Worm (Caenorhabditis elegans) whole organism, L3 larva: ENCODE results near the gene idpc-6.

Experiments
- R02D3.7 ChIP-seq: fragments of 150-350 bp; optimal IDR thresholded peaks from 2 replicates; lab custom pipeline; 2014; ENCODE audit warnings: missing biosample characterization, missing genetic modification characterization
- ZK546.5 ChIP-seq: sonication (generic microtip); optimal IDR thresholded peaks from 2 replicates; lab custom pipeline; 2017; ENCODE audit warnings: missing biosample characterization, missing genetic modification characterization
- ceh-16 ChIP-seq: sonication (generic microtip); optimal IDR thresholded peaks from 2 replicates; lab custom pipeline; 2017; ENCODE audit warnings: missing biosample characterization, missing genetic modification characterization
- ceh-28 ChIP-seq: fragments of 150-350 bp; optimal IDR thresholded peaks from 2 replicates; lab custom pipeline; 2014; ENCODE audit warnings: missing biosample characterization, missing genetic modification reagents, missing genetic modification characterization
- daf-12 ChIP-seq: fragments of 150-350 bp; optimal IDR thresholded peaks from 2 replicates; lab custom pipeline; 2014; ENCODE audit warnings: missing biosample characterization, missing genetic modification reagents, missing genetic modification characterization
- egl-27 ChIP-seq: sonication (generic microtip); optimal IDR thresholded peaks from 4 replicates; lab custom pipeline; 2017; ENCODE audit warnings: missing biosample characterization, missing genetic modification reagents, missing genetic modification characterization
- egl-5 ChIP-seq: fragments of 150-350 bp; optimal IDR thresholded peaks from 2 replicates; lab custom pipeline; 2017; ENCODE audit warnings: missing biosample characterization, missing genetic modification reagents, missing genetic modification characterization, inconsistent platforms
- elt-2 ChIP-seq: sonication (generic microtip); optimal IDR thresholded peaks from 2 replicates; lab custom pipeline; 2016; ENCODE audit warnings: missing genetic modification reagents, mild to moderate bottlenecking, missing genetic modification characterization, missing compliant biosample characterization
- elt-3 ChIP-seq, 3 experiments: fragments of 150-350 bp in 1 of 3; sonication (generic microtip) in 2 of 3; optimal IDR thresholded peaks; 2 replicates in 2 of 3; 4 replicates in 1 of 3; lab custom pipeline; 2014 to 2017; ENCODE audit warnings: missing biosample characterization in 3 of 3, missing genetic modification characterization in 3 of 3
- fkh-2 ChIP-seq: fragments of 150-350 bp; optimal IDR thresholded peaks from 2 replicates; lab custom pipeline; 2014; ENCODE audit warnings: missing biosample characterization, missing genetic modification reagents, missing genetic modification characterization
- fos-1 ChIP-seq: fragments of 150-350 bp; optimal IDR thresholded peaks from 2 replicates; lab custom pipeline; 2014; ENCODE audit warnings: missing biosample characterization, missing genetic modification characterization
- hmg-11 ChIP-seq: sonication (generic microtip); optimal IDR thresholded peaks from 2 replicates; lab custom pipeline; 2016; ENCODE audit warnings: missing genetic modification characterization, missing compliant biosample characterization
- jun-1 ChIP-seq: fragments of 150-350 bp; optimal IDR thresholded peaks from 2 replicates; lab custom pipeline; 2014; ENCODE audit warnings: missing biosample characterization, missing genetic modification reagents, missing genetic modification characterization
- lin-15B ChIP-seq: fragments of 150-350 bp; optimal IDR thresholded peaks from 2 replicates; lab custom pipeline; 2014; ENCODE audit warnings: missing biosample characterization, missing genetic modification characterization
- lin-39 ChIP-seq: fragments of 150-350 bp; optimal IDR thresholded peaks from 2 replicates; lab custom pipeline; 2018; ENCODE audit warnings: missing biosample characterization, missing genetic modification reagents, missing genetic modification characterization
- lsy-12 ChIP-seq: sonication (generic microtip); optimal IDR thresholded peaks from 2 replicates; lab custom pipeline; 2016; ENCODE audit warnings: mild to moderate bottlenecking, missing genetic modification characterization, missing compliant biosample characterization
- mdl-1 ChIP-seq: fragments of 150-350 bp; optimal IDR thresholded peaks from 2 replicates; lab custom pipeline; 2014; ENCODE audit warnings: missing biosample characterization, missing genetic modification characterization
- mml-1 ChIP-seq: fragments of 150-350 bp; sonication (generic microtip); optimal IDR thresholded peaks from 3 replicates; lab custom pipeline; 2014; ENCODE audit warnings: missing biosample characterization, missing genetic modification characterization
- nfya-1 ChIP-seq: sonication (generic microtip); optimal IDR thresholded peaks from 2 replicates; lab custom pipeline; 2017; ENCODE audit warnings: missing genetic modification characterization, mild to moderate bottlenecking, missing compliant biosample characterization, antibody characterized with exemption, moderate library complexity; ENCODE audit not compliant: insufficient read depth
- nhr-11 ChIP-seq: fragments of 150-350 bp; optimal IDR thresholded peaks from 2 replicates; lab custom pipeline; 2014; ENCODE audit warnings: missing biosample characterization, missing genetic modification characterization
- nhr-12 ChIP-seq: fragments of 150-350 bp; optimal IDR thresholded peaks from 2 replicates; lab custom pipeline; 2014; ENCODE audit warnings: missing biosample characterization, missing genetic modification characterization
- nhr-23 ChIP-seq: fragments of 150-350 bp; optimal IDR thresholded peaks from 2 replicates; lab custom pipeline; 2014; ENCODE audit warnings: missing biosample characterization, missing genetic modification reagents, missing genetic modification characterization
- nhr-237 ChIP-seq: fragments of 150-350 bp; optimal IDR thresholded peaks from 2 replicates; lab custom pipeline; 2014; ENCODE audit warnings: missing biosample characterization, missing genetic modification characterization
- nhr-25 ChIP-seq: sonication (generic microtip); optimal IDR thresholded peaks from 2 replicates; lab custom pipeline; 2017; ENCODE audit warnings: missing biosample characterization, missing genetic modification characterization
- nhr-67 ChIP-seq: fragments of 150-350 bp; optimal IDR thresholded peaks from 2 replicates; lab custom pipeline; 2014; ENCODE audit warnings: missing biosample characterization, missing genetic modification characterization
- nhr-76 ChIP-seq: fragments of 150-350 bp; sonication (generic microtip); optimal IDR thresholded peaks from 5 replicates; lab custom pipeline; 2014; ENCODE audit warnings: missing biosample characterization, missing genetic modification characterization
- nhr-77 ChIP-seq: fragments of 150-350 bp; optimal IDR thresholded peaks from 2 replicates; lab custom pipeline; 2014; ENCODE audit warnings: missing biosample characterization, missing genetic modification characterization
- pha-4 ChIP-seq: fragments of 150-350 bp; optimal IDR thresholded peaks from 2 replicates; lab custom pipeline; 2014; ENCODE audit warnings: missing biosample characterization, missing genetic modification reagents, missing genetic modification characterization
- pqm-1 ChIP-seq: fragments of 150-350 bp; optimal IDR thresholded peaks from 2 replicates; lab custom pipeline; 2017; ENCODE audit warnings: missing biosample characterization, missing genetic modification characterization, inconsistent platforms
- skn-1 ChIP-seq: fragments of 150-350 bp; optimal IDR thresholded peaks from 2 replicates; lab custom pipeline; 2014; ENCODE audit warnings: missing biosample characterization, missing genetic modification characterization
- snpc-4 ChIP-seq: fragments of 150-350 bp; optimal IDR thresholded peaks from 2 replicates; lab custom pipeline; 2014; ENCODE audit warnings: missing biosample characterization, missing genetic modification characterization
- unc-39 ChIP-seq: sonication (generic microtip); optimal IDR thresholded peaks from 4 replicates; lab custom pipeline; 2017; ENCODE audit warnings: missing biosample characterization, missing genetic modification characterization
- zag-1 ChIP-seq: fragments of 150-350 bp; optimal IDR thresholded peaks from 2 replicates; lab custom pipeline; 2014; ENCODE audit warnings: missing biosample characterization, missing genetic modification characterization

Gene idpc-6

DNA sequence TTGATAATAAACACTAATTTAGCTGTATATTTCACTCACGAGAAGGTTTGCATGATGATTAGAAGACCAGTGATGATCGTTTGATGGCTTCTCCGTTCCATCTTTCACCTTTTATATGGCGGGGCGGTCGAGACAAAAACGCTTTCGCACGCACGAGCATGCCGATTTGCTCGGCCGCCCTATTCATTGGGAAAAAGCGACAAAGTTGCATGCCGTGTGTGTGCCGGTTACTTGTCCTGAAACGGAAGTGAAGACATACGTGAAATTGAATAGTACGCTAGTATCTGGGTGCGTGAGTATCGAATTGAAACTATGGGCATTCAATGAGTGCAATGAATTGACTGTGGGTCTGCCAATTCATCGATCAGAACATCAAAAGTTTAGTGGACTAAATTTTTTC is 2.9 kb downstream of the idpc-6 start, which contains the start of gene idpc-5:
Gene idpc-5 (minus strand): TSS at position 101 of the 400 bp plus-strand sequence.
- TF ChIP-seq nhr-237 (tag; lab: Kevin White, UChicago), result no peak
- TF ChIP-seq pha-4, result no peak
- TF ChIP-seq egl-5 (tag; lab: Kevin White, UChicago), result no peak
- TF ChIP-seq nhr-76 (tag; lab: Kevin White, UChicago), result no peak
- no peak for TF ChIP-seq pqm-1 (tag; lab: Kevin White, UChicago)
- no peak for TF ChIP-seq nfya-1 (tag; lab: Kevin White, UChicago)
- no peak for TF ChIP-seq elt-2 (tag; lab: Kevin White, UChicago)

DNA sequence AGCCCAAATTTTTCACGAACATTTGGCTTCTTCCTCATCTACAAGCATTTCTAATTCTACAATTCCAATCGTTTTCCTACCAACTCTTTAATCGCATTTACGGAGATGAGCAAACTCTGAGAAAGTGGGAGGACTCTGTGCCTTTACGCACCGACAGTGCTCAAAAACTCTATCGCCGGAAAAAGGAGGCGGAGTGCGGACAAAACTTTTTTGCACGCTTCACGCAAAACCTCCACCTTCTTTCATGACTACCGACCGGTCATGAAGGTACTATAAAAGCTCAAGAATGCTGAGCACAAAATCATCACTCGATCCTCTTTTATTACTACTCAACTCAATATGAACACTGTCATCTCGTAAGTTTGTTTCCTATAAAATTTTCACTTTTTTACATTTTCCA is 5.2 kb downstream of the idpc-6 start, which contains the start of gene idpc-4:
Gene idpc-4 (plus strand): TSS at position 301 of the 400 bp plus-strand sequence.
- TF ChIP-seq mml-1 (tag; lab: Kevin White, UChicago) (no peak), lin-15B (tag; lab: Kevin White, UChicago) (no peak), lin-39 (tag; lab: Kevin White, UChicago) (no peak), ceh-16 (tag; lab: Kevin White, UChicago) (no peak)

DNA sequence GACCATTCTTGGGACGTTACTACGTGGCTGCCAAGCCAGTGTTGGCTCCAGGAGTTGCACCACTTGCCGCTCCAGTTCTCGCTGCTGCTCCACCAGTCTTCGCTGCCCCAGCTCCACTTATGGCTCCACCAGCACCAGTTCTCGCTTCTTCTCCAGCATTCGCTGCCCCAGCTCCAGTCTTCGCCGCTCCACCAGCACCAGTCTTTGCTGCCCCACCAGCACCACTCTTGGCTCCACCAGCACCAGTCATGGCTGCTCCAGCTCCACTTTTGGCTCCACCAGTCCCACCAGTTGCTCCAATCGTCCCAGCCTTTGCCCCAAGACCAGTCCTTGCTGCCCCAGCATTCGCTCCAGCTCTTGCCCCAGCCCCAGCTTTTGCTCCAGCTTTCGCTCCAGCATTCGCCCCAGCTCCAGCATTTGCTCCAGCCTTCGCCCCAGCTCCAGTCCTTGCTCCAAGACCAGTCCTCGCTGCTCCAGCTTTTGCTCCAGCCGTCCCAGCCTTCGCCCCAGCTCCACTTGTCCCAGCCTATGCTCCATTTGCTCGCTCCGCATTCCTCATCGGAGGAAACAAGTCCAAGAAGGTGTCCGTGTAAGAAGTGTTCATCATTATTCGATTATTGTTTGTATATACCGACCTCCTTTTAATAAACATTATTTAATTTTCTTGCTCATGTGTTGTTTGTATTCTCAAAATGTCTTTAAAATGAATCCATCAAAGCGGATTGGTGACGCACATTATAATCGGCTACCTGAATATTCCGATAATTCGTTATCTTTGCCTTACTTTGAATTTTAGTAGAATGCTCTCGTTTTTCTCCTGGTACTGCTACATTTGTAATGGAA is 5.9 kb downstream of the idpc-6 start, which contains the start of gene T06E4.7:
Gene T06E4.7 (plus strand): TSS at position 793 of the 843 bp plus-strand sequence.
- TF ChIP-seq skn-1 (tag; lab: Kevin White, UChicago) (no peak), nhr-76 (tag; lab: Kevin White, UChicago) (no peak), nhr-77 (tag; lab: Kevin White, UChicago) (no peak), nfya-1 (tag; lab: Kevin White, UChicago) (no peak), elt-3 (tag; optimal IDR thresholded peaks at IDR 0.05; lab: Kevin White, UChicago) (no peak), mdl-1 (tag; lab: Kevin White, UChicago) (no peak), nhr-25 (no peak), nhr-237 (tag; lab: Kevin White, UChicago) (no peak), pha-4 (no peak), nhr-67 (tag; lab: Kevin White, UChicago) (no peak), jun-1 (no peak), nhr-23 (no peak), mml-1 (tag; lab: Kevin White, UChicago) (no peak), egl-5 (tag; lab: Kevin White, UChicago) (no peak), R02D3.7 (tag; lab: Kevin White, UChicago) (no peak), fkh-2 (tag; lab: Kevin White, UChicago) (no peak)

DNA sequence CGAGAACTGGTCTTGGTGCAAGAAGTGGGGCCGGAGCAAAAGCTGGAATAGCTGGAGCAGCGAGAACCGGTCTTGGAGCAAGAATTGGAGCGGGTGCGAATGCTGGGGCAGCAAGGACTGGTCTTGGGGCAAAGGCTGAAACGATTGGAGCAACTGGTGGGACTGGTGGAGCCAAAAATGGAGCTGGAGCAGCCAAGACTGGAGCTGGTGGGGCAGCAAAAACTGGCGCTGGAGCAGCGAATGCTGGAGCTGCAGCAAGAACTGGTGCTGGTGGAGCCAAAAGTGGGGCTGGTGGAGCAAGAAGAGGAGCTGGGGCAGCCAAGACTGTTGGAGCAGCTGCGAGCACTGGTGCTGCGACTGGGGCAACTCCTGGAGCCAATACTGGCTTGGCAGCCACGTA is 8.7 kb downstream of the idpc-6 start:
- TF ChIP-seq ZK546.5 (tag; lab: Kevin White, UChicago) (no peak), elt-2 (tag; lab: Kevin White, UChicago) (no peak), egl-5 (tag; lab: Kevin White, UChicago) (no peak), ceh-16 (tag; lab: Kevin White, UChicago) (no peak), nhr-67 (tag; lab: Kevin White, UChicago) (no peak), nhr-11 (tag; lab: Kevin White, UChicago) (no peak), fos-1 (tag; lab: Kevin White, UChicago) (no peak), egl-27 (tag; lab: Kevin White, UChicago) (no peak), ceh-28 (tag; lab: Kevin White, UChicago) (no peak), nhr-23 (no peak), daf-12 (no peak), R02D3.7 (tag; lab: Kevin White, UChicago) (no peak), snpc-4 (tag; lab: Kevin White, UChicago) (no peak), lsy-12 (tag; lab: Kevin White, UChicago) (no peak), zag-1 (tag; lab: Kevin White, UChicago) (no peak), unc-39 (tag; lab: Kevin White, UChicago) (no peak), nhr-77 (tag; lab: Kevin White, UChicago) (no peak), nhr-12 (no peak), skn-1 (tag; lab: Kevin White, UChicago) (no peak), hmg-11 (no peak)
